Worm (Caenorhabditis elegans) whole organism, young adult: ENCODE data around the gene rps-4.

Source experiments
- B0261.1 ChIP-seq: sonication (generic microtip); optimal IDR thresholded peaks from 2 replicates; lab custom pipeline; 2016; ENCODE audit warnings: mild to moderate bottlenecking, missing genetic modification characterization, moderate library complexity, missing compliant biosample characterization
- F10E7.11 ChIP-seq: sonication (generic microtip); optimal IDR thresholded peaks from 2 replicates; lab custom pipeline; 2017; ENCODE audit warnings: mild to moderate bottlenecking, missing genetic modification characterization, moderate library complexity, missing compliant biosample characterization
- F22D6.2 ChIP-seq: sonication (generic microtip); optimal IDR thresholded peaks from 2 replicates; lab custom pipeline; 2016; ENCODE audit warnings: mild to moderate bottlenecking, missing genetic modification characterization, missing compliant biosample characterization
- F23B12.7 ChIP-seq: sonication (generic microtip); optimal IDR thresholded peaks from 2 replicates; lab custom pipeline; 2017; ENCODE audit warnings: missing genetic modification characterization, mild to moderate bottlenecking, missing compliant biosample characterization, antibody characterized with exemption, moderate library complexity; ENCODE audit not compliant: insufficient read depth
- F52B5.7 ChIP-seq: sonication (generic microtip); optimal IDR thresholded peaks from 2 replicates; lab custom pipeline; 2016; ENCODE audit warnings: mild to moderate bottlenecking, missing genetic modification characterization, missing compliant biosample characterization
- F55B11.4 ChIP-seq: sonication (generic microtip); optimal IDR thresholded peaks from 2 replicates; lab custom pipeline; 2016; ENCODE audit warnings: missing compliant biosample characterization, missing genetic modification characterization, borderline replicate concordance; ENCODE audit not compliant: insufficient read depth
- K11D2.4 ChIP-seq: fragments of 200-800 bp; sonication (Bioruptor generic); IDR thresholded peaks from 2 replicates; pipeline ENCODE4 v1.3.6; 2022; ENCODE audit warnings: missing genetic modification reagents, missing genetic modification characterization, missing compliant biosample characterization
- Y53F4B.3 ChIP-seq: fragments of 200-800 bp; sonication (Bioruptor generic); IDR thresholded peaks from 2 replicates; pipeline ENCODE4 v1.3.6; 2022; ENCODE audit warnings: missing genetic modification reagents, missing genetic modification characterization, missing compliant biosample characterization
- Y56A3A.18 ChIP-seq: fragments of 200-800 bp; sonication (Bioruptor generic); IDR thresholded peaks from 2 replicates; pipeline ENCODE4 v1.3.6; 2022; ENCODE audit warnings: missing genetic modification reagents, missing genetic modification characterization, missing compliant biosample characterization
- Y67H2A.10 ChIP-seq: fragments of 200-800 bp; sonication (Bioruptor generic); conservative IDR thresholded peaks from 2 replicates; pipeline ENCODE4 v1.3.6; 2022; ENCODE audit warnings: missing genetic modification reagents, missing genetic modification characterization, missing compliant biosample characterization
- ama-1 ChIP-seq, 3 experiments: fragments of 150-350 bp in 1 of 3; sonication (generic microtip) in 2 of 3; optimal IDR thresholded peaks; 2 replicates each; lab custom pipeline; 2014 to 2018; ENCODE audit warnings: missing biosample characterization in 2 of 3, missing genetic modification characterization in 2 of 3, missing genetic modification reagents in 2 of 3
- athp-1 ChIP-seq: sonication (generic microtip); optimal IDR thresholded peaks from 2 replicates; lab custom pipeline; 2017; ENCODE audit warnings: mild to moderate bottlenecking, missing genetic modification characterization, missing compliant biosample characterization
- bed-2 ChIP-seq: fragments of 200-800 bp; sonication (Bioruptor generic); IDR thresholded peaks from 2 replicates; pipeline ENCODE4 v1.3.6; 2022; ENCODE audit warnings: missing genetic modification reagents, missing genetic modification characterization, missing compliant biosample characterization
- cebp-1 ChIP-seq, 2 experiments: fragments of 200-800 bp in 1 of 2; sonication (Bioruptor generic) in 1 of 2; sonication (generic microtip) in 1 of 2; IDR thresholded peaks in 1 of 2; optimal IDR thresholded peaks in 1 of 2; 2 replicates each; pipeline versions ENCODE4 v1.3.6 to Lab custom; 2017 to 2022; ENCODE audit warnings: missing compliant biosample characterization in 2 of 2, missing genetic modification characterization in 2 of 2, mild to moderate bottlenecking in 1 of 2, missing genetic modification reagents in 1 of 2, moderate library complexity in 1 of 2
- cebp-2 ChIP-seq: fragments of 200-800 bp; sonication (Bioruptor generic); IDR thresholded peaks from 2 replicates; pipeline ENCODE4 v1.3.6; 2022; ENCODE audit warnings: missing genetic modification characterization, missing compliant biosample characterization
- ceh-91 ChIP-seq: fragments of 200-800 bp; sonication (Bioruptor generic); IDR thresholded peaks from 2 replicates; pipeline ENCODE4 v1.3.6; 2022; ENCODE audit warnings: missing genetic modification reagents, missing genetic modification characterization, missing compliant biosample characterization
- dpff-1 ChIP-seq: sonication (generic microtip); optimal IDR thresholded peaks from 2 replicates; lab custom pipeline; 2017; ENCODE audit warnings: mild to moderate bottlenecking, missing genetic modification characterization, missing compliant biosample characterization
- dpl-1 ChIP-seq: fragments of 150-350 bp; optimal IDR thresholded peaks from 2 replicates; lab custom pipeline; 2014; ENCODE audit warnings: missing biosample characterization, missing genetic modification reagents, missing genetic modification characterization
- ekl-4 ChIP-seq: fragments of 200-800 bp; sonication (Bioruptor generic); IDR thresholded peaks from 2 replicates; pipeline ENCODE4 v1.3.6; 2022; ENCODE audit warnings: missing genetic modification reagents, missing genetic modification characterization, missing compliant biosample characterization
- ets-4 ChIP-seq: fragments of 200-800 bp; sonication (Bioruptor generic); optimal IDR thresholded peaks from 2 replicates; lab custom pipeline; 2018; ENCODE audit warnings: mild to moderate bottlenecking, missing genetic modification characterization, missing compliant biosample characterization
- him-1 ChIP-seq: sonication (generic microtip); optimal IDR thresholded peaks from 2 replicates; lab custom pipeline; 2016; ENCODE audit warnings: missing genotype, missing genetic modification reagents, missing genetic modification characterization, missing compliant biosample characterization
- hmg-1.2 ChIP-seq: fragments of 200-800 bp; sonication (Bioruptor generic); IDR thresholded peaks from 2 replicates; pipeline ENCODE4 v1.3.6; 2022; ENCODE audit warnings: missing genetic modification reagents, missing genetic modification characterization, missing compliant biosample characterization
- lin-40 ChIP-seq: sonication (generic microtip); optimal IDR thresholded peaks from 2 replicates; lab custom pipeline; 2016; ENCODE audit warnings: missing genetic modification characterization, mild to moderate bottlenecking, missing compliant biosample characterization, missing genotype, missing genetic modification reagents
- lin-54 ChIP-seq: fragments of 200-800 bp; sonication (Bioruptor generic); optimal IDR thresholded peaks from 2 replicates; lab custom pipeline; 2018; ENCODE audit warnings: mild to moderate bottlenecking, missing genetic modification characterization, missing compliant biosample characterization
- lsl-1 ChIP-seq: fragments of 200-800 bp; sonication (Bioruptor generic); optimal IDR thresholded peaks from 2 replicates; lab custom pipeline; 2018; ENCODE audit warnings: mild to moderate bottlenecking, missing genetic modification characterization, moderate library complexity, missing compliant biosample characterization
- madf-6 ChIP-seq: fragments of 200-800 bp; sonication (Bioruptor generic); IDR thresholded peaks from 2 replicates; pipeline ENCODE4 v1.3.6; 2022; ENCODE audit warnings: missing genetic modification reagents, missing genetic modification characterization, missing compliant biosample characterization
- madf-8 ChIP-seq: fragments of 200-800 bp; sonication (Bioruptor generic); conservative IDR thresholded peaks from 2 replicates; pipeline ENCODE4 v1.3.6; 2022; ENCODE audit warnings: missing genetic modification reagents, missing genetic modification characterization, missing compliant biosample characterization
- mcd-1 ChIP-seq: fragments of 200-800 bp; sonication (Bioruptor generic); IDR thresholded peaks from 2 replicates; pipeline ENCODE4 v1.3.6; 2022; ENCODE audit warnings: missing genetic modification reagents, missing genetic modification characterization, missing compliant biosample characterization
- nfya-1 ChIP-seq: sonication (generic microtip); optimal IDR thresholded peaks from 2 replicates; lab custom pipeline; 2017; ENCODE audit warnings: antibody characterized with exemption, missing compliant biosample characterization, missing genetic modification characterization, borderline replicate concordance; ENCODE audit not compliant: insufficient read depth
- nfya-2 ChIP-seq: fragments of 200-800 bp; sonication (Bioruptor generic); IDR thresholded peaks from 2 replicates; pipeline ENCODE4 v1.3.6; 2022; ENCODE audit warnings: missing genetic modification reagents, missing genetic modification characterization, missing compliant biosample characterization
- nfyb-1 ChIP-seq: fragments of 200-800 bp; sonication (Bioruptor generic); IDR thresholded peaks from 2 replicates; pipeline ENCODE4 v1.3.6; 2022; ENCODE audit warnings: missing genetic modification reagents, missing genetic modification characterization, missing compliant biosample characterization
- nhr-27 ChIP-seq: fragments of 200-800 bp; sonication (Bioruptor generic); optimal IDR thresholded peaks from 2 replicates; lab custom pipeline; 2018; ENCODE audit warnings: mild to moderate bottlenecking, missing genetic modification characterization, moderate library complexity, missing compliant biosample characterization
- pbrm-1 ChIP-seq: fragments of 200-800 bp; sonication (Bioruptor generic); IDR thresholded peaks from 2 replicates; pipeline ENCODE4 v1.3.6; 2022; ENCODE audit warnings: missing genetic modification reagents, missing genetic modification characterization, missing compliant biosample characterization
- repo-1 ChIP-seq: sonication (generic microtip); optimal IDR thresholded peaks from 2 replicates; lab custom pipeline; 2017; ENCODE audit warnings: mild to moderate bottlenecking, missing genetic modification characterization, missing compliant biosample characterization
- rpc-1 ChIP-seq, 2 experiments: fragments of 150-350 bp in 1 of 2; sonication (generic microtip) in 1 of 2; optimal IDR thresholded peaks; 2 replicates each; lab custom pipeline; 2014 to 2018; ENCODE audit warnings: missing biosample characterization in 1 of 2, missing genetic modification characterization in 1 of 2, missing genetic modification reagents in 1 of 2, missing genotype in 1 of 2
- sdz-38 ChIP-seq: sonication (generic microtip); optimal IDR thresholded peaks from 2 replicates; lab custom pipeline; 2016; ENCODE audit warnings: missing genotype, missing genetic modification characterization, missing compliant biosample characterization
- snpc-1.3 ChIP-seq: sonication (generic microtip); optimal IDR thresholded peaks from 2 replicates; lab custom pipeline; 2017; ENCODE audit warnings: missing genetic modification characterization, mild to moderate bottlenecking, missing compliant biosample characterization, antibody characterized with exemption, moderate library complexity, missing genotype, missing genetic modification reagents; ENCODE audit not compliant: insufficient read depth
- snpc-4 ChIP-seq, 5 experiments: fragments of 150-350 bp in 1 of 5; sonication (generic microtip) in 4 of 5; optimal IDR thresholded peaks; 2 replicates each; lab custom pipeline; 2014 to 2018; ENCODE audit warnings: missing genetic modification characterization in 5 of 5, missing biosample characterization in 3 of 5, antibody characterized with exemption in 2 of 5, mild to moderate bottlenecking in 2 of 5, missing compliant biosample characterization in 2 of 5, missing genotype in 2 of 5, moderate library complexity in 2 of 5, missing genetic modification reagents in 1 of 5
- sptf-2 ChIP-seq: fragments of 200-800 bp; sonication (Bioruptor generic); optimal IDR thresholded peaks from 2 replicates; lab custom pipeline; 2018; ENCODE audit warnings: mild to moderate bottlenecking, missing genetic modification characterization, missing compliant biosample characterization
- tbp1 ChIP-seq: fragments of 200-800 bp; sonication (Bioruptor generic); optimal IDR thresholded peaks from 2 replicates; lab custom pipeline; 2018; ENCODE audit warnings: mild to moderate bottlenecking, missing genetic modification characterization, missing compliant biosample characterization
- unc-130 ChIP-seq: sonication (generic microtip); optimal IDR thresholded peaks from 2 replicates; lab custom pipeline; 2016; ENCODE audit warnings: missing genetic modification reagents, missing genetic modification characterization, missing compliant biosample characterization
- unc-62 ChIP-seq: fragments of 150-350 bp; optimal IDR thresholded peaks from 2 replicates; lab custom pipeline; 2014; ENCODE audit warnings: missing biosample characterization, missing genetic modification reagents, missing genetic modification characterization
- xnd-1 ChIP-seq: sonication (generic microtip); optimal IDR thresholded peaks from 2 replicates; lab custom pipeline; 2016; ENCODE audit warnings: missing genotype, missing genetic modification reagents, missing genetic modification characterization, missing compliant biosample characterization
- ztf-22 ChIP-seq: fragments of 200-800 bp; sonication (Bioruptor generic); optimal IDR thresholded peaks from 2 replicates; lab custom pipeline; 2018; ENCODE audit warnings: mild to moderate bottlenecking, missing genetic modification characterization, moderate library complexity, missing compliant biosample characterization
- ztf-28 ChIP-seq: fragments of 200-800 bp; sonication (Bioruptor generic); IDR thresholded peaks from 2 replicates; pipeline ENCODE4 v1.3.6; 2022; ENCODE audit warnings: missing genetic modification reagents, missing genetic modification characterization, missing compliant biosample characterization
- ztf-3 ChIP-seq: fragments of 200-800 bp; sonication (Bioruptor generic); optimal IDR thresholded peaks from 2 replicates; lab custom pipeline; 2018; ENCODE audit warnings: mild to moderate bottlenecking, missing genetic modification characterization, missing compliant biosample characterization

rps-4 gene

ce11 chrIV:7103211-7103679 is 18.8 kb upstream of the rps-4 start, which contains the start of the genes rde-8 and ZC477.3 (continued):
- TF ChIP-seq unc-62 (GFP tag; lab: Kevin White, UChicago) (no peak), dpff-1 (tag; lab: Kevin White, UChicago) (no peak), snpc-1.3 (tag; lab: Kevin White, UChicago) (no peak), xnd-1 (tag; lab: Kevin White, UChicago) (peak; percentile 17), ceh-91 (no peak), B0261.1 (no peak), tbp1 (GFP tag; lab: Kevin White, UChicago) (peak; percentile 26), ama-1 (optimal IDR thresholded peaks at IDR 0.05; lab: Kevin White, UChicago) (no peak), ama-1 (GFP tag; optimal IDR thresholded peaks at IDR 0.05; lab: Kevin White, UChicago) (no peak), cebp-1 (GFP tag; IDR thresholded peaks at IDR 0.05; lab: Robert Waterston, UW) (no peak), cebp-1 (tag; optimal IDR thresholded peaks at IDR 0.05; lab: Kevin White, UChicago) (no peak), hmg-1.2 (GFP tag; lab: Robert Waterston, UW) (peak; percentile 36; the same call in 1 of the 2 replicates), Y56A3A.18 (no peak), madf-6 (GFP tag; lab: Robert Waterston, UW) (peak; percentile 52; the same call in 1 of the 2 replicates), cebp-2 (no peak), Y67H2A.10 (GFP tag; lab: Robert Waterston, UW) (no peak), sdz-38 (tag; lab: Kevin White, UChicago) (no peak), nhr-27 (tag; lab: Kevin White, UChicago) (no peak), him-1 (tag; lab: Kevin White, UChicago) (no peak), lin-54 (GFP tag; lab: Kevin White, UChicago) (peak; percentile 74), ztf-3 (GFP tag; lab: Kevin White, UChicago) (no peak), ztf-22 (GFP tag; lab: Kevin White, UChicago) (no peak), Y53F4B.3 (GFP tag; lab: Robert Waterston, UW) (no peak), dpl-1 (GFP tag; lab: Kevin White, UChicago) (peak; percentile 36), ztf-28 (GFP tag; lab: Robert Waterston, UW) (no peak), F55B11.4 (tag; lab: Kevin White, UChicago) (no peak), ekl-4 (GFP tag; lab: Robert Waterston, UW) (0 out of 2 replicates have a peak, but pooled peaks have one; percentile 8), athp-1 (no peak), nfya-2 (no peak), mcd-1 (peak; percentile 79), F52B5.7 (tag; lab: Kevin White, UChicago) (no peak), K11D2.4 (GFP tag; lab: Robert Waterston, UW) (peak; percentile 27; the same call in 1 of the 2 replicates), ets-4 (GFP tag; lab: Kevin White, UChicago) (no peak), rpc-1 (optimal IDR thresholded peaks at IDR 0.05; lab: Kevin White, UChicago) (no peak), rpc-1 (tag; optimal IDR thresholded peaks at IDR 0.05; lab: Kevin White, UChicago) (no peak), pbrm-1 (GFP tag; lab: Robert Waterston, UW) (0 out of 2 replicates have a peak, but pooled peaks have one; percentile 36), snpc-4 (GFP tag; optimal IDR thresholded peaks at IDR 0.05; lab: Kevin White, UChicago) (no peak), snpc-4 (tag; optimal IDR thresholded peaks at IDR 0.05; lab: Kevin White, UChicago) (peak in 3 of 4 experiments; percentile 31 to 79 (median 70)), F10E7.11 (no peak), F23B12.7 (tag; lab: Kevin White, UChicago) (no peak), sptf-2 (no peak), unc-130 (GFP tag; lab: Kevin White, UChicago) (no peak), nfyb-1 (GFP tag; lab: Robert Waterston, UW) (0 out of 2 replicates have a peak, but pooled peaks have one; percentile 29), bed-2 (no peak), lsl-1 (peak; percentile 39), repo-1 (tag; lab: Kevin White, UChicago) (no peak), madf-8 (GFP tag; lab: Robert Waterston, UW) (no peak), lin-40 (tag; lab: Kevin White, UChicago) (peak; percentile 76), F22D6.2 (tag; lab: Kevin White, UChicago) (no peak), nfya-1 (tag; lab: Kevin White, UChicago) (no peak)
